Worm (Caenorhabditis elegans) whole organism, L1 larva: Measurements from ENCODE around the gene flp-12.

ENCODE experiments used
- F16B12.6 ChIP-seq: fragments of 150-350 bp; optimal IDR thresholded peaks from 2 replicates; lab custom pipeline; 2014; ENCODE audit warnings: missing biosample characterization, missing genetic modification characterization
- blmp-1 ChIP-seq: fragments of 150-350 bp; optimal IDR thresholded peaks from 2 replicates; lab custom pipeline; 2014; ENCODE audit warnings: missing biosample characterization, missing genetic modification characterization
- ceh-8 ChIP-seq: fragments of 200-800 bp; sonication (Bioruptor generic); optimal IDR thresholded peaks from 2 replicates; lab custom pipeline; 2018; ENCODE audit warnings: mild to moderate bottlenecking, missing genetic modification characterization, moderate library complexity, missing compliant biosample characterization
- ceh-88 ChIP-seq: fragments of 200-800 bp; sonication (Bioruptor generic); IDR thresholded peaks from 2 replicates; pipeline ENCODE4 v1.3.6; 2022; ENCODE audit warnings: missing genetic modification characterization, missing compliant biosample characterization
- dpl-1 ChIP-seq, 3 experiments: fragments of 150-350 bp in 2 of 3; sonication (generic microtip) in 1 of 3; optimal IDR thresholded peaks; 2 replicates each; lab custom pipeline; 2014 to 2017; ENCODE audit warnings: missing biosample characterization in 3 of 3, missing genetic modification characterization in 3 of 3, missing genetic modification reagents in 3 of 3
- dsc-1 ChIP-seq: sonication (generic microtip); optimal IDR thresholded peaks from 2 replicates; lab custom pipeline; 2016; ENCODE audit warnings: mild to moderate bottlenecking, missing genetic modification characterization, missing compliant biosample characterization
- efl-1 ChIP-seq, 4 experiments: fragments of 150-350 bp; optimal IDR thresholded peaks in 3 of 4; peaks in 1 of 4; 1 replicate in 1 of 4; 2 replicates in 3 of 4; lab custom pipeline; 2014; ENCODE audit warnings: missing biosample characterization in 2 of 4, missing genetic modification characterization in 2 of 4, missing genetic modification reagents in 2 of 4
- elt-2 ChIP-seq: sonication (generic microtip); optimal IDR thresholded peaks from 2 replicates; lab custom pipeline; 2016; ENCODE audit warnings: missing genetic modification characterization, mild to moderate bottlenecking, inconsistent platforms, missing compliant biosample characterization, missing genetic modification reagents
- fkh-10 ChIP-seq: sonication (generic microtip); optimal IDR thresholded peaks from 2 replicates; lab custom pipeline; 2017; ENCODE audit warnings: missing biosample characterization, missing genetic modification reagents, missing genetic modification characterization
- fkh-4 ChIP-seq: sonication (generic microtip); optimal IDR thresholded peaks from 2 replicates; lab custom pipeline; 2016; ENCODE audit warnings: missing compliant biosample characterization, missing genetic modification characterization, borderline replicate concordance
- fkh-8 ChIP-seq: sonication (generic microtip); optimal IDR thresholded peaks from 2 replicates; lab custom pipeline; 2016; ENCODE audit warnings: mild to moderate bottlenecking, missing genetic modification characterization, missing compliant biosample characterization
- grh-1 ChIP-seq: fragments of 200-800 bp; sonication (Bioruptor generic); IDR thresholded peaks from 2 replicates; pipeline ENCODE4 v1.3.6; 2022; ENCODE audit warnings: missing genetic modification reagents, missing genetic modification characterization, missing compliant biosample characterization
- hpl-2 ChIP-seq: fragments of 150-350 bp; optimal IDR thresholded peaks from 2 replicates; lab custom pipeline; 2014; ENCODE audit warnings: missing biosample characterization, missing genetic modification reagents, missing genetic modification characterization
- irx-1 ChIP-seq: sonication (generic microtip); optimal IDR thresholded peaks from 2 replicates; lab custom pipeline; 2016; ENCODE audit warnings: missing genetic modification characterization, missing compliant biosample characterization
- isw-1 ChIP-seq: fragments of 200-800 bp; sonication (Bioruptor generic); IDR thresholded peaks from 2 replicates; pipeline ENCODE4 v1.3.6; 2022; ENCODE audit warnings: missing genetic modification characterization, missing compliant biosample characterization
- lin-14 ChIP-seq: fragments of 200-800 bp; sonication (Bioruptor generic); optimal IDR thresholded peaks from 2 replicates; lab custom pipeline; 2018; ENCODE audit warnings: mild to moderate bottlenecking, missing genetic modification characterization, moderate library complexity, missing compliant biosample characterization
- lin-39 ChIP-seq: fragments of 150-350 bp; optimal IDR thresholded peaks from 2 replicates; lab custom pipeline; 2014; ENCODE audit warnings: missing biosample characterization, missing genetic modification reagents, missing genetic modification characterization
- lir-3 ChIP-seq: sonication (generic microtip); optimal IDR thresholded peaks from 2 replicates; lab custom pipeline; 2016; ENCODE audit warnings: mild to moderate bottlenecking, missing genetic modification characterization, moderate library complexity, missing compliant biosample characterization; ENCODE audit not compliant: poor library complexity
- nhr-237 ChIP-seq: fragments of 150-350 bp; optimal IDR thresholded peaks from 2 replicates; lab custom pipeline; 2014; ENCODE audit warnings: missing biosample characterization, missing genetic modification characterization
- nhr-47 ChIP-seq: sonication (generic microtip); optimal IDR thresholded peaks from 2 replicates; lab custom pipeline; 2016; ENCODE audit warnings: mild to moderate bottlenecking, missing genetic modification characterization, moderate library complexity, missing compliant biosample characterization
- nhr-84 ChIP-seq: sonication (generic microtip); optimal IDR thresholded peaks from 2 replicates; lab custom pipeline; 2017; ENCODE audit warnings: missing biosample characterization, missing genetic modification characterization
- skn-1 ChIP-seq: fragments of 150-350 bp; optimal IDR thresholded peaks from 2 replicates; lab custom pipeline; 2014; ENCODE audit warnings: missing biosample characterization, missing genetic modification characterization
- snpc-4 ChIP-seq: fragments of 150-350 bp; optimal IDR thresholded peaks from 2 replicates; lab custom pipeline; 2014; ENCODE audit warnings: missing biosample characterization, missing genetic modification characterization
- sptf-1 ChIP-seq: fragments of 150-350 bp; optimal IDR thresholded peaks from 2 replicates; lab custom pipeline; 2014; ENCODE audit warnings: missing biosample characterization, missing genetic modification characterization
- sup-37 ChIP-seq: fragments of 200-800 bp; sonication (Bioruptor generic); optimal IDR thresholded peaks from 2 replicates; lab custom pipeline; 2018; ENCODE audit warnings: mild to moderate bottlenecking, missing genetic modification characterization, missing compliant biosample characterization
- unc-30 ChIP-seq: sonication (generic microtip); optimal IDR thresholded peaks from 2 replicates; lab custom pipeline; 2017; ENCODE audit warnings: missing biosample characterization, missing genetic modification characterization
- xbp-1 ChIP-seq: sonication (generic microtip); optimal IDR thresholded peaks from 2 replicates; lab custom pipeline; 2016; ENCODE audit warnings: missing genetic modification characterization, missing compliant biosample characterization
- ztf-4 ChIP-seq: fragments of 150-350 bp; optimal IDR thresholded peaks from 2 replicates; lab custom pipeline; 2014; ENCODE audit warnings: missing biosample characterization, missing genetic modification characterization

flp-12 gene

ce11 chrX:4606389-4606880, 14.3 kb upstream of the flp-12 start (continued):
- peak; percentile 93 for TF ChIP-seq ceh-8
- TF ChIP-seq dsc-1 (tag; lab: Kevin White, UChicago): peak; percentile 45
- peak; percentile 88 for TF ChIP-seq grh-1 (GFP tag; lab: Robert Waterston, UW)
- peak; percentile 85 for TF ChIP-seq nhr-47 (tag; lab: Kevin White, UChicago)
- peak; percentile 47 for TF ChIP-seq isw-1 (GFP tag; lab: Robert Waterston, UW)
- peak; percentile 89 for TF ChIP-seq ceh-88 (GFP tag; lab: Robert Waterston, UW)
- peak; percentile 78 for TF ChIP-seq irx-1 (tag; lab: Kevin White, UChicago)
- TF ChIP-seq sup-37: peak; percentile 92
- peak; percentile 66 for TF ChIP-seq ztf-4 (tag; lab: Kevin White, UChicago)
- TF ChIP-seq dpl-1 (GFP tag; optimal IDR thresholded peaks at IDR 0.05; lab: Kevin White, UChicago): peak in 1 of 3 experiments; percentile 16

- TF ChIP-seq blmp-1 (tag; lab: Kevin White, UChicago) (peak; percentile 7), ztf-4 (tag; lab: Kevin White, UChicago) (no peak)
- TF ChIP-seq, all 84 proteins: peak for 1
Observed at ce11 chrX:4605828-4606227, 13.7 kb upstream of the flp-12 start, which contains the start of gene spat-3. Gene spat-3 (minus strand): TSS chrX:4605928.

ce11 chrX:4604185-4604584, 12.0 kb upstream of the flp-12 start:
- TF ChIP-seq blmp-1 (tag; lab: Kevin White, UChicago) (peak; percentile 78), lin-14 (GFP tag; lab: Kevin White, UChicago) (no peak)

- TF ChIP-seq isw-1 (GFP tag; lab: Robert Waterston, UW): no peak
- TF ChIP-seq nhr-84 (tag; lab: Kevin White, UChicago): no peak
- TF ChIP-seq sptf-1 (tag; lab: Kevin White, UChicago): no peak
- TF ChIP-seq lin-39: no peak
Observed at ce11 chrX:4600987-4601386, 8.8 kb upstream of the flp-12 start.

- no peak for TF ChIP-seq elt-2 (tag; lab: Kevin White, UChicago)
- TF ChIP-seq efl-1 (optimal IDR thresholded peaks at IDR 0.05; lab: Kevin White, UChicago): no peak
- TF ChIP-seq efl-1 (GFP tag; optimal IDR thresholded peaks at IDR 0.05 in 1 of 2; lab: Kevin White, UChicago): peak in 1 of 2 experiments; percentile 72
- no peak for TF ChIP-seq unc-30 (tag; lab: Kevin White, UChicago)
- TF ChIP-seq nhr-237 (tag; lab: Kevin White, UChicago): no peak
- TF ChIP-seq grh-1 (GFP tag; lab: Robert Waterston, UW): no peak
- TF ChIP-seq lin-14 (GFP tag; lab: Kevin White, UChicago): no peak
- no peak for TF ChIP-seq hpl-2 (GFP tag; lab: Kevin White, UChicago)
- no peak for TF ChIP-seq fkh-4
Observed at ce11 chrX:4599526-4599925, 7.4 kb upstream of the flp-12 start.

ce11 chrX:4597419-4597818, 5.3 kb upstream of the flp-12 start:
- TF ChIP-seq lir-3 (tag; lab: Kevin White, UChicago): no peak
- TF ChIP-seq efl-1 (optimal IDR thresholded peaks at IDR 0.05; lab: Kevin White, UChicago): no peak
- peak in 1 of 2 experiments; percentile 54 for TF ChIP-seq efl-1 (GFP tag; optimal IDR thresholded peaks at IDR 0.05 in 1 of 2; lab: Kevin White, UChicago)
- TF ChIP-seq fkh-8 (tag; lab: Kevin White, UChicago): no peak
- TF ChIP-seq fkh-10: no peak
- TF ChIP-seq skn-1: no peak
- TF ChIP-seq, all 84 proteins: peak for 1

- TF ChIP-seq lin-14 (GFP tag; lab: Kevin White, UChicago) (no peak), xbp-1 (tag; lab: Kevin White, UChicago) (no peak), F16B12.6 (tag; lab: Kevin White, UChicago) (no peak), snpc-4 (tag; lab: Kevin White, UChicago) (no peak)
Observed at ce11 chrX:4588462-4588861, 3.7 kb downstream of the flp-12 start, which contains the start of gene lnp-1. Gene lnp-1 (plus strand): TSS chrX:4588762.
